Worm (Caenorhabditis elegans): Measurements from ENCODE around the gene mdl-1.
A peak's percentile ranks its signal among the peaks of the same experiment; 100 is the strongest.

The mdl-1 gene

DNA sequence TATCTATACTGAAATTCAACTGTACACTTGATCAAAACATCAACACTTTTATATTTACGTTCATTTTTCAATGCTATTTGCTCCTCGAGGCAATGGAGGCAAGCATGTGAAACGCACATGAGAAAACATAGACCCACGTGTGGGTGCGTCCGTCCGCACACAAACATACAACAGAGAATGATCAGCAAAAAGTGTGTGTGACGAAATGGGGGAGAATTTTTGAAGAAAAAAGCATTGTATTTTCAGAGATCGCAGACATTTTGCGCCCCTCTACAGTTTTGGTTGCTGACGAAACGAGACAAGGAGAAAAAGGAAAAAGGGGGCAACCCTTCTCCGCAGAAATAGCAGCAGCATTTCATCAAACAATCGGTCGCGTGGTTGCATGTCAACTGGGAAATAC lies 8.0 kb downstream of the mdl-1 start (continued):
- TF ChIP-seq F49E8.2 (tag; optimal IDR thresholded peaks at IDR 0.05; ENCODE audit: insufficient read depth) (no peak), ztf-28 (GFP tag; IDR thresholded peaks at IDR 0.05) (no peak), ekl-4 (GFP tag; IDR thresholded peaks at IDR 0.05) (peak; percentile 45; the same call in 1 of the 2 replicates), ztf-22 (GFP tag; optimal IDR thresholded peaks at IDR 0.05) (peak; percentile 15), F23B12.7 (tag; optimal IDR thresholded peaks at IDR 0.05; ENCODE audit: insufficient read depth) (no peak), unc-62 (GFP tag; optimal IDR thresholded peaks at IDR 0.05) (no peak), fkh-3 (tag; optimal IDR thresholded peaks at IDR 0.05) (no peak), pbrm-1 (GFP tag; IDR thresholded peaks at IDR 0.05) (peak; percentile 10; the same call in 1 of the 2 replicates), pha-4 (tag; optimal IDR thresholded peaks at IDR 0.05) (peak; percentile 97), akir-1 (GFP tag; optimal IDR thresholded peaks at IDR 0.05) (peak; percentile 32), somi-1 (GFP tag; optimal IDR thresholded peaks at IDR 0.05) (peak; percentile 89), ccch-3 (GFP tag; optimal IDR thresholded peaks at IDR 0.05) (no peak), lin-40 (tag; optimal IDR thresholded peaks at IDR 0.05) (peak; percentile 87), tbx-9 (tag; optimal IDR thresholded peaks at IDR 0.05; ENCODE audit: borderline replicate concordance) (no peak), him-1 (tag; optimal IDR thresholded peaks at IDR 0.05) (no peak), Y79H2A.3 (GFP tag; conservative IDR thresholded peaks at IDR 0.05) (no peak), ztf-3 (GFP tag; optimal IDR thresholded peaks at IDR 0.05) (peak; percentile 66), nhr-179 (tag; optimal IDR thresholded peaks at IDR 0.05) (no peak), cebp-2 (GFP tag; IDR thresholded peaks at IDR 0.05) (no peak), T26A5.8 (tag; optimal IDR thresholded peaks at IDR 0.05) (no peak), ceh-79 (tag; optimal IDR thresholded peaks at IDR 0.05) (no peak), rec-8 (tag; optimal IDR thresholded peaks at IDR 0.05) (no peak), mcd-1 (GFP tag; IDR thresholded peaks at IDR 0.05) (peak; percentile 43), nfyb-1 (GFP tag; IDR thresholded peaks at IDR 0.05) (peak; percentile 62), ceh-91 (GFP tag; IDR thresholded peaks at IDR 0.05) (no peak), atf-7 (tag; optimal IDR thresholded peaks at IDR 0.05) (peak; percentile 81), Y67H2A.10 (GFP tag; conservative IDR thresholded peaks at IDR 0.05) (no peak), lsy-27 (tag; optimal IDR thresholded peaks at IDR 0.05; ENCODE audit: borderline replicate concordance, insufficient read depth) (no peak), die-1 (tag; optimal IDR thresholded peaks at IDR 0.05) (peak; percentile 6), egl-18 (GFP tag; IDR thresholded peaks at IDR 0.05) (no peak), rpc-1 (optimal IDR thresholded peaks at IDR 0.05) (no peak), rpc-1 (tag; optimal IDR thresholded peaks at IDR 0.05) (no peak), hrde-1 (tag; optimal IDR thresholded peaks at IDR 0.05; ENCODE audit: borderline replicate concordance) (no peak), ztf-25 (GFP tag; IDR thresholded peaks at IDR 0.05) (no peak), Y53F4B.3 (GFP tag; IDR thresholded peaks at IDR 0.05) (no peak), dox-1 (GFP tag; IDR thresholded peaks at IDR 0.05) (peak; percentile 71; the same call in 1 of the 2 replicates), F22D6.2 (tag; optimal IDR thresholded peaks at IDR 0.05) (peak; percentile 78), hsf-1 (GFP tag; IDR thresholded peaks at IDR 0.05) (no peak), C06A6.2 (GFP tag; conservative IDR thresholded peaks at IDR 0.05) (peak; percentile 83), mes-4 (tag; optimal IDR thresholded peaks at IDR 0.05) (no peak), F39B2.1 (GFP tag; IDR thresholded peaks at IDR 0.05) (no peak), C17E4.6 (GFP tag; IDR thresholded peaks at IDR 0.05) (no peak), Y53G8AR.9 (GFP tag; conservative IDR thresholded peaks at IDR 0.05) (0 out of 2 replicates have a peak, but pooled peaks have one; percentile 51), unc-130 (GFP tag; optimal IDR thresholded peaks at IDR 0.05) (no peak), F33H1.4 (GFP tag; IDR thresholded peaks at IDR 0.05) (no peak), ztf-18 (tag; optimal IDR thresholded peaks at IDR 0.05) (no peak), lin-26 (GFP tag; IDR thresholded peaks at IDR 0.05) (peak; percentile 51; the same call in 1 of the 2 replicates), B0035.1 (tag; optimal IDR thresholded peaks at IDR 0.05) (no peak), lin-54 (GFP tag; optimal IDR thresholded peaks at IDR 0.05) (peak; percentile 53)

Measured in whole organism, young adult.